Fruit fly (Drosophila melanogaster): ENCODE measurements around the gene Ir93a.

Ir93a gene

dm6 chr3R:20826929-20827328 lies 32.8 kb downstream of the Ir93a start:
- TF ChIP-seq CTCF (optimal IDR thresholded peaks at IDR 0.05), result no peak
- TF ChIP-seq CG8478 (optimal IDR thresholded peaks at IDR 0.05), result no peak

dm6 chr3R:20823704-20824454 lies 35.9 kb downstream of the Ir93a start, which contains the start of gene CG17272:
CG17272 (minus strand) TSS chr3R:20824239.
- no peak for TF ChIP-seq CTCF (optimal IDR thresholded peaks at IDR 0.05)
- no peak for TF ChIP-seq CG8478 (optimal IDR thresholded peaks at IDR 0.05)

dm6 chr3R:20821815-20822375 lies 37.9 kb downstream of the Ir93a start, which contains the start of the genes CG17271 and RpS20:
CG17271 (minus strand) TSS chr3R:20821848.
RpS20 (plus strand) TSS chr3R:20822181.
- TF ChIP-seq CTCF (optimal IDR thresholded peaks at IDR 0.05) (peak; percentile 23 to 49), CG8478 (optimal IDR thresholded peaks at IDR 0.05) (no peak)

DNA sequence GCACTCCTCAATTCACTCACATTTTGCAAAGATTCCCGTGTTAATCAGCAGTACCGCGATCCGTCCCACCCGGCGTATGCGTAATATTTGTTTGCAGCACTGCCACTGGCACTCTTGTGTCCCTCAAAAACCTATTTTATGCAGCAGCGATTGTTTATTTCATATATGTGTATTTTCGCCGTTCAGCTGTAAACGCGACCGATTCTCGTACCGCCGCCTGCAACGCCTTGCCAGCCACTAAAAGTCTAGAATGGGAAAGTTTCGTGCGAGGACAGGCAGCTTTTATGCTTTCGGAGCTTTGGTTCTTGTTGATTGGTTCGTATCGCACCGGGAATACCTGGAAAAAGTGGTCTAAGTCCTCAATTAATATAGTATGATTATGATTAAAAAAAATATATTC lies 41.1 kb downstream of the Ir93a start, which contains the start of gene CG17270:
CG17270 (minus strand) TSS at position 241 of the 400 bp plus-strand sequence.
- TF ChIP-seq CTCF (optimal IDR thresholded peaks at IDR 0.05), result no peak
- TF ChIP-seq CG8478 (optimal IDR thresholded peaks at IDR 0.05), result no peak

dm6 chr3R:20818237-20818636 lies 41.5 kb downstream of the Ir93a start:
- no peak for TF ChIP-seq CTCF (optimal IDR thresholded peaks at IDR 0.05)
- TF ChIP-seq CG8478 (optimal IDR thresholded peaks at IDR 0.05), result no peak

DNA sequence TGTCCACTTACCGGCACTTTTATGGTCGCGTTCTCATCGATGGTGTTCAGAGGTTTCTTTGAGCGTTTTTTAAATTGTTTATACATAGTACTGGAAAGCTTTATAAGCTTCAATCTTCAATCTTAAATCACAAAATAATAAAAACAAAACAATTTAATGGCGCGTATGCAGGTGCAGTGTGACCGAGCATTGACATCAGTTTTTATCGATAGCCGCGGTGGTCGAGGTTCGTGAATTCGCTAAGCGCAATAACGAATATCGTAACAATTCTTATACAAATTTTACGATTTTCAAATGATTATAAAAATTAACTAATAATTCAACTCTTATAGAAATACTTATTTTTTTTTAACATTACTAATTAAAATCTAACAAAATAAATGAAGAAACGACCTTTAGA lies 43.7 kb downstream of the Ir93a start, which contains the start of gene Fancd2:
Fancd2 (minus strand) TSS at position 183 of the 400 bp plus-strand sequence.
- TF ChIP-seq CTCF (optimal IDR thresholded peaks at IDR 0.05) (peak in 1 of 2 experiments; percentile 40), CG8478 (optimal IDR thresholded peaks at IDR 0.05) (no peak)

dm6 chr3R:20802253-20802652 lies 57.5 kb downstream of the Ir93a start:
- no peak for TF ChIP-seq CG8478 (optimal IDR thresholded peaks at IDR 0.05)
- TF ChIP-seq CTCF (optimal IDR thresholded peaks at IDR 0.05), result no peak
